Worm (Caenorhabditis elegans) whole organism, L3 larva: ENCODE results near the gene spp-18.

Experiments used
- R02D3.7 ChIP-seq: fragments of 150-350 bp; optimal IDR thresholded peaks from 2 replicates; lab custom pipeline; 2014; ENCODE audit warnings: missing biosample characterization, missing genetic modification characterization
- aly-2 ChIP-seq: fragments of 150-350 bp; optimal IDR thresholded peaks from 2 replicates; lab custom pipeline; 2014; ENCODE audit warnings: missing biosample characterization, missing genetic modification characterization
- ceh-16 ChIP-seq: sonication (generic microtip); optimal IDR thresholded peaks from 2 replicates; lab custom pipeline; 2017; ENCODE audit warnings: missing biosample characterization, missing genetic modification characterization
- ceh-82 ChIP-seq: fragments of 150-350 bp; optimal IDR thresholded peaks from 2 replicates; lab custom pipeline; 2014; ENCODE audit warnings: missing biosample characterization, missing genetic modification characterization
- egl-27 ChIP-seq: sonication (generic microtip); optimal IDR thresholded peaks from 4 replicates; lab custom pipeline; 2017; ENCODE audit warnings: missing biosample characterization, missing genetic modification reagents, missing genetic modification characterization
- egl-5 ChIP-seq: fragments of 150-350 bp; optimal IDR thresholded peaks from 2 replicates; lab custom pipeline; 2017; ENCODE audit warnings: missing biosample characterization, missing genetic modification reagents, missing genetic modification characterization, inconsistent platforms
- elt-1 ChIP-seq: fragments of 150-350 bp; optimal IDR thresholded peaks from 2 replicates; lab custom pipeline; 2014; ENCODE audit warnings: missing biosample characterization, missing genetic modification characterization
- elt-3 ChIP-seq, 3 experiments: fragments of 150-350 bp in 1 of 3; sonication (generic microtip) in 2 of 3; optimal IDR thresholded peaks; 2 replicates in 2 of 3; 4 replicates in 1 of 3; lab custom pipeline; 2014 to 2017; ENCODE audit warnings: missing biosample characterization in 3 of 3, missing genetic modification characterization in 3 of 3
- eor-1 ChIP-seq, 2 experiments: fragments of 150-350 bp; optimal IDR thresholded peaks; 2 replicates each; lab custom pipeline; 2014 to 2018; ENCODE audit warnings: missing biosample characterization in 2 of 2, missing genetic modification characterization in 2 of 2
- fkh-10 ChIP-seq: sonication (generic microtip); optimal IDR thresholded peaks from 2 replicates; lab custom pipeline; 2017; ENCODE audit warnings: missing biosample characterization, missing genetic modification reagents, missing genetic modification characterization
- fkh-2 ChIP-seq: fragments of 150-350 bp; optimal IDR thresholded peaks from 2 replicates; lab custom pipeline; 2014; ENCODE audit warnings: missing biosample characterization, missing genetic modification reagents, missing genetic modification characterization
- fos-1 ChIP-seq: fragments of 150-350 bp; optimal IDR thresholded peaks from 2 replicates; lab custom pipeline; 2014; ENCODE audit warnings: missing biosample characterization, missing genetic modification characterization
- hmg-11 ChIP-seq: sonication (generic microtip); optimal IDR thresholded peaks from 2 replicates; lab custom pipeline; 2016; ENCODE audit warnings: missing genetic modification characterization, missing compliant biosample characterization
- lin-15B ChIP-seq: fragments of 150-350 bp; optimal IDR thresholded peaks from 2 replicates; lab custom pipeline; 2014; ENCODE audit warnings: missing biosample characterization, missing genetic modification characterization
- lin-39 ChIP-seq: fragments of 150-350 bp; optimal IDR thresholded peaks from 2 replicates; lab custom pipeline; 2018; ENCODE audit warnings: missing biosample characterization, missing genetic modification reagents, missing genetic modification characterization
- lsy-12 ChIP-seq: sonication (generic microtip); optimal IDR thresholded peaks from 2 replicates; lab custom pipeline; 2016; ENCODE audit warnings: mild to moderate bottlenecking, missing genetic modification characterization, missing compliant biosample characterization
- mdl-1 ChIP-seq: fragments of 150-350 bp; optimal IDR thresholded peaks from 2 replicates; lab custom pipeline; 2014; ENCODE audit warnings: missing biosample characterization, missing genetic modification characterization
- nfya-1 ChIP-seq: sonication (generic microtip); optimal IDR thresholded peaks from 2 replicates; lab custom pipeline; 2017; ENCODE audit warnings: missing genetic modification characterization, mild to moderate bottlenecking, missing compliant biosample characterization, antibody characterized with exemption, moderate library complexity; ENCODE audit not compliant: insufficient read depth
- nhr-11 ChIP-seq: fragments of 150-350 bp; optimal IDR thresholded peaks from 2 replicates; lab custom pipeline; 2014; ENCODE audit warnings: missing biosample characterization, missing genetic modification characterization
- nhr-237 ChIP-seq: fragments of 150-350 bp; optimal IDR thresholded peaks from 2 replicates; lab custom pipeline; 2014; ENCODE audit warnings: missing biosample characterization, missing genetic modification characterization
- nhr-25 ChIP-seq: sonication (generic microtip); optimal IDR thresholded peaks from 2 replicates; lab custom pipeline; 2017; ENCODE audit warnings: missing biosample characterization, missing genetic modification characterization
- nhr-28 ChIP-seq: fragments of 150-350 bp; optimal IDR thresholded peaks from 2 replicates; lab custom pipeline; 2014; ENCODE audit warnings: missing biosample characterization, missing genetic modification characterization
- nhr-67 ChIP-seq: fragments of 150-350 bp; optimal IDR thresholded peaks from 2 replicates; lab custom pipeline; 2014; ENCODE audit warnings: missing biosample characterization, missing genetic modification characterization
- nhr-76 ChIP-seq: fragments of 150-350 bp; sonication (generic microtip); optimal IDR thresholded peaks from 5 replicates; lab custom pipeline; 2014; ENCODE audit warnings: missing biosample characterization, missing genetic modification characterization
- pqm-1 ChIP-seq: fragments of 150-350 bp; optimal IDR thresholded peaks from 2 replicates; lab custom pipeline; 2017; ENCODE audit warnings: missing biosample characterization, missing genetic modification characterization, inconsistent platforms
- sea-2 ChIP-seq: fragments of 150-350 bp; sonication (generic microtip); optimal IDR thresholded peaks from 4 replicates; lab custom pipeline; 2014; ENCODE audit warnings: missing biosample characterization, missing genetic modification reagents, missing genetic modification characterization
- tbx-2 ChIP-seq: sonication (generic microtip); optimal IDR thresholded peaks from 2 replicates; lab custom pipeline; 2016; ENCODE audit warnings: mild to moderate bottlenecking, missing genetic modification characterization, missing compliant biosample characterization
- unc-39 ChIP-seq: sonication (generic microtip); optimal IDR thresholded peaks from 4 replicates; lab custom pipeline; 2017; ENCODE audit warnings: missing biosample characterization, missing genetic modification characterization
- unc-62 ChIP-seq: fragments of 150-350 bp; sonication (generic microtip); optimal IDR thresholded peaks from 4 replicates; lab custom pipeline; 2014; ENCODE audit warnings: missing biosample characterization, missing genetic modification reagents, missing genetic modification characterization
- zag-1 ChIP-seq: fragments of 150-350 bp; optimal IDR thresholded peaks from 2 replicates; lab custom pipeline; 2014; ENCODE audit warnings: missing biosample characterization, missing genetic modification characterization

spp-18 gene

ce11 chrIV:9633889-9634288 is 40.4 kb downstream of the spp-18 start:
- TF ChIP-seq elt-3 (tag; optimal IDR thresholded peaks at IDR 0.05; lab: Kevin White, UChicago), result peak in 1 of 3 experiments; percentile 2
- no peak for TF ChIP-seq tbx-2 (tag; lab: Kevin White, UChicago)

DNA sequence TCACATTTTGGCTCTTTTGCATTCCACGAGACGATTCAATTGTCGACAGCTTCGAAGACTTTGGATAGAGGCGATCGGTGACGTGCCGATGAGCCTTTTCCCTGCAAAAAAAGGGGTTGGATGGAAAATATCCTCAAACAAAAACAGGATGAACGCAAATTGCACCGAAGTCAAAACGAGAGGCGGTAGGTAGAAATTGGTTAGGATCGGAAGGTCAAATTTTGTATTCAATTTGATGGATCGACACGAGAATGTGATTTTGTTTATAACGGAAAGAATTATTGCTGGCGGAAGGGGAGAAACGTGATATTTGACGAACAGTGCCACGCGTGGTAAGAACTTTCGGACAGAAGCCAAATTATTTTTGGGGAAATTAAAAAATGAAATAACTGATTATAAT is 41.3 kb downstream of the spp-18 start, which contains the start of gene mca-1:
mca-1 (minus strand) TSS at position 101 of the 400 bp plus-strand sequence.
- no peak for TF ChIP-seq nfya-1 (tag; lab: Kevin White, UChicago)
- no peak for TF ChIP-seq ceh-16 (tag; lab: Kevin White, UChicago)
- no peak for TF ChIP-seq aly-2
- no peak for TF ChIP-seq nhr-25 (tag; lab: Kevin White, UChicago)
- TF ChIP-seq nhr-67 (tag; lab: Kevin White, UChicago), result no peak
- TF ChIP-seq fkh-2, result no peak
- TF ChIP-seq sea-2 (GFP tag; lab: Kevin White, UChicago), result no peak
- no peak for TF ChIP-seq elt-1
- no peak for TF ChIP-seq lin-39
- TF ChIP-seq nhr-28, result no peak
- TF ChIP-seq lsy-12 (tag; lab: Kevin White, UChicago), result no peak

DNA sequence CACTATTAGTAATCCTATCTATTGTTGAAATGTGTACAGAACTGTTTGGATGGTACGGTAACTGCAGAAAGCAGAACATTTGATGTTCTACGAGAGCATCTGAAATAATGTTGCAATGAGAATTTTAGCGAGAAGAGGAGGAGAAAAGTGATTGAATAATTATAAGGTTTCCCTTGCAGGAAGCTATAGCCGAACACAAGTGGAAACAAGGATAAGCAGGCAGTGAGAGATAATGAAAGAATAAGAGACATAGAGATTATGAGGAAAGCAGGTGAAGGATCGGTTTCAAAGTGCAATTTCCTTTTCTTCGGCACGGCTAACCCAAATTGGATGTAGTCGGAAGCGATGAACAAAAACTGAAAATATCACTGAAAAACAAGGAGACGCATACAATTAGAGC is 48.4 kb downstream of the spp-18 start, which contains the start of gene del-2:
del-2 (minus strand) TSS at position 101 of the 400 bp plus-strand sequence.
- TF ChIP-seq sea-2 (GFP tag; lab: Kevin White, UChicago) (no peak), nfya-1 (tag; lab: Kevin White, UChicago) (no peak), unc-39 (tag; lab: Kevin White, UChicago) (no peak), zag-1 (tag; lab: Kevin White, UChicago) (no peak), egl-27 (no peak), fkh-10 (GFP tag; lab: Kevin White, UChicago) (no peak), ceh-16 (tag; lab: Kevin White, UChicago) (no peak), nhr-76 (no peak), eor-1 (tag; optimal IDR thresholded peaks at IDR 0.05; lab: Kevin White, UChicago) (no peak), nhr-28 (no peak), fkh-2 (no peak), pqm-1 (tag; lab: Kevin White, UChicago) (no peak), ceh-82 (tag; lab: Kevin White, UChicago) (no peak), nhr-25 (tag; lab: Kevin White, UChicago) (no peak)
- TF ChIP-seq, all 47 proteins: peak for 0

DNA sequence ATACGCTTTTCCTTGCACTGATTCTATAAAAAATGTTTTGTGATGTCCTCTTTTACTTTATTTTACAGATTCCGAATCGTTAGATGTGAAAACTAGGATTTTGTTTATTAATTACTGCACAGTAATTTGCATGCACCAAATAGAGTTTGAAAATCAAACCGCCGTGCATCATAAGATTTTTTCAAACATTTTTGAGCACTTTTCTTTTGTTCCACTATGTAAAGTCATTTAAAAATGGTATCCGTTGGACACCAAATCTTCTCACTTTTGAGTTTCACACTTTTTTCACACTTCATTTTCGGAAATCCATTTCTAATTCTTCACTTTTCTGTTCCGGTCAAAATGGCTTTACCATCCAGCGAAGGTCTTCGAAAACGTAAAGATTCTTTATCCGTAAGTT is 49.7 kb downstream of the spp-18 start, which contains the start of gene degl-2:
degl-2 (plus strand) TSS at position 301 of the 400 bp plus-strand sequence.
- TF ChIP-seq lin-39 (no peak), R02D3.7 (tag; lab: Kevin White, UChicago) (no peak), ceh-82 (tag; lab: Kevin White, UChicago) (no peak), unc-62 (GFP tag; lab: Kevin White, UChicago) (no peak), egl-5 (tag; lab: Kevin White, UChicago) (no peak), hmg-11 (tag; lab: Kevin White, UChicago) (no peak), fkh-2 (no peak), lsy-12 (tag; lab: Kevin White, UChicago) (no peak), fos-1 (tag; lab: Kevin White, UChicago) (no peak), nhr-11 (tag; lab: Kevin White, UChicago) (no peak), sea-2 (GFP tag; lab: Kevin White, UChicago) (no peak), lin-15B (tag; lab: Kevin White, UChicago) (no peak), mdl-1 (tag; lab: Kevin White, UChicago) (no peak), elt-3 (tag; optimal IDR thresholded peaks at IDR 0.05; lab: Kevin White, UChicago) (no peak), nhr-25 (tag; lab: Kevin White, UChicago) (no peak), egl-27 (no peak), tbx-2 (tag; lab: Kevin White, UChicago) (no peak), nhr-237 (tag; lab: Kevin White, UChicago) (no peak), zag-1 (tag; lab: Kevin White, UChicago) (no peak)
